Worm (Caenorhabditis elegans) whole organism, L1 larva: ENCODE results near the gene K08D8.7.
A peak's percentile ranks its signal among the peaks of the same experiment; 100 is the strongest.

Experiments
- efl-1 ChIP-seq, 4 experiments: fragments of 150-350 bp; optimal IDR thresholded peaks in 3 of 4; peaks in 1 of 4; 1 replicate in 1 of 4; 2 replicates in 3 of 4; lab custom pipeline; 2014; ENCODE audit warnings: missing biosample characterization in 2 of 4, missing genetic modification characterization in 2 of 4, missing genetic modification reagents in 2 of 4
- isw-1 ChIP-seq: fragments of 200-800 bp; sonication (Bioruptor generic); IDR thresholded peaks from 2 replicates; pipeline ENCODE4 v1.3.6; 2022; ENCODE audit warnings: missing genetic modification characterization, missing compliant biosample characterization

DNA sequence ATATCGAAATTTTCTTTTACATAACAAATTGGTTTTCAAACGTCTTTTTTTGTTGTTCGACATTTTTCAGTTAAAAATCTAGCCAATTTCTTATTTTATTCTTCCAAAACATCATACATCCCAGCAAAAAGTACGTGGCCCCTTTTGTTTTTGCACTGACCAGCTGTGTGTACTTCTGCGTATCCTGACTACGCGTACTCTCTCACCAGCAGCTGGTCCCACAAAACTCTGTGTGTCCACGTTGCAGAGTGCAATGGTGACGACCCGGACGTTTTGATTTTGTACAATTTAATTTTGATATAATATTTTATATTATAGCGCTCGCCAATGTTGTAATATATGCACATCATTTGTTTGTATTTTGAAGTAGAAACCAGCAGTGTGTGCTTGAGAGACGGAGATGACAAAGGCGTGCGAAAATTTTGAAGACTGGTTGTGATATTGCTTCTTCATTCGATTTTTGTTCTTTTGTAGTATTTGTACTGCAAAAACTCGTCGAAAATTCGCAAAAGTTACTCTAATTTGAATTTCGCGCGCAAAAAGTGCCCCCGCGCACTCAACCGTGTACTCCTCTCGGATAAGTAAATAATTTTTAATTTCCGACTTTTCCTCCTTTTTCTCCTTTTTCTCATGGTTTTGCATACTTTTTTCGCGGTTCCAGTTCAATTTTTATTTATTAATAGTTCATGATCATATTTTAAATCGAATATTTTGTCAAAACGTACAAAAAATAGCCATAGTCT is 42.1 kb upstream of the K08D8.7 start:
- TF ChIP-seq efl-1 (optimal IDR thresholded peaks at IDR 0.05; lab: Kevin White, UChicago) (peak; percentile 73 to 84), efl-1 (GFP tag; optimal IDR thresholded peaks at IDR 0.05 in 1 of 2; lab: Kevin White, UChicago) (peak; percentile 74 to 97), isw-1 (GFP tag; lab: Robert Waterston, UW) (no peak)
